Worm (Caenorhabditis elegans): ENCODE measurements around the gene Y116A8A.150.

DNA sequence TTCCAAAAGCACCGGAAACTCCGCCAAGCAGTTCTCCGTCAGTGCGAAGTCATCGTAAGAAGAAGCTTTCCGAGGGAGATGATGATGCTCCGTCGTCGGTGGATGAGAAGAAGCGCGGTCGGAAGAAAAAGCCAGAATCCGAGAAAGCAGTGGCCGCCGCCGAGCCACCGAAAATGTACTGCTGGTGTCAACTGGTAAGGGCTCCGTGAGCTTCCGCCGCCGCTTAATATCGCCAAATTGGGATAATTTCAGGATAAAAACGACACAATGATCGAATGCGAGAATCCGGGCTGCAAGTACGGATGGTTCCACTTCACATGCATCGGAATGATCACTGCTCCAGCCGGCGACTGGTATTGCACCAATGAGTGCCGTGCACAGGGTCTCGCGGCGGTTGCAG is 22.1 kb upstream of the Y116A8A.150 start:
- TF ChIP-seq Y48G9A.11 (GFP tag; IDR thresholded peaks at IDR 0.05), result no peak
- no peak for TF ChIP-seq unc-62 (GFP tag; optimal IDR thresholded peaks at IDR 0.05 in 1 of 2)
- no peak for TF ChIP-seq unc-62 (tag; optimal IDR thresholded peaks at IDR 0.05)
- no peak for TF ChIP-seq zag-1 (tag; optimal IDR thresholded peaks at IDR 0.05)
- no peak for TF ChIP-seq gei-8 (GFP tag; optimal IDR thresholded peaks at IDR 0.05)
- no peak for TF ChIP-seq ama-1 (optimal IDR thresholded peaks at IDR 0.05)
- no peak for TF ChIP-seq lin-1 (GFP tag; IDR thresholded peaks at IDR 0.05)
- TF ChIP-seq nhr-102 (tag; optimal IDR thresholded peaks at IDR 0.05), result no peak
- TF ChIP-seq lin-39 (tag; optimal IDR thresholded peaks at IDR 0.05), result no peak
- no peak for TF ChIP-seq unc-130 (GFP tag; optimal IDR thresholded peaks at IDR 0.05)
- no peak for TF ChIP-seq lin-13 (GFP tag; optimal IDR thresholded peaks at IDR 0.05)
- TF ChIP-seq nhr-25 (tag; optimal IDR thresholded peaks at IDR 0.05; ENCODE audit: borderline replicate concordance, insufficient read depth), result no peak
- no peak for TF ChIP-seq unc-39 (tag; optimal IDR thresholded peaks at IDR 0.05)
- no peak for TF ChIP-seq nhr-48 (tag; optimal IDR thresholded peaks at IDR 0.05)
- TF ChIP-seq ceh-28 (tag; optimal IDR thresholded peaks at IDR 0.05), result no peak
